Fruit fly (Drosophila melanogaster) whole organism, larva: ENCODE results near the gene Tbc1d8-9.

Source experiments
- noc ChIP-seq: fragments of 200-800 bp; sonication (Bioruptor generic); optimal IDR thresholded peaks from 3 replicates; lab custom pipeline; 2019; ENCODE audit warnings: missing biosample characterization, mild to moderate bottlenecking, missing genetic modification characterization, moderate library complexity

Gene Tbc1d8-9

dm6 chr3L:21343254-21344083 lies at the start of gene Tbc1d8-9, which contains the start of gene CG32436:
Gene Tbc1d8-9, minus strand, starts transcription at chr3L:21343716.
Gene CG32436, plus strand, starts transcription at chr3L:21344033.
- TF ChIP-seq noc (tag; lab: Kevin White, UChicago) = no peak

DNA sequence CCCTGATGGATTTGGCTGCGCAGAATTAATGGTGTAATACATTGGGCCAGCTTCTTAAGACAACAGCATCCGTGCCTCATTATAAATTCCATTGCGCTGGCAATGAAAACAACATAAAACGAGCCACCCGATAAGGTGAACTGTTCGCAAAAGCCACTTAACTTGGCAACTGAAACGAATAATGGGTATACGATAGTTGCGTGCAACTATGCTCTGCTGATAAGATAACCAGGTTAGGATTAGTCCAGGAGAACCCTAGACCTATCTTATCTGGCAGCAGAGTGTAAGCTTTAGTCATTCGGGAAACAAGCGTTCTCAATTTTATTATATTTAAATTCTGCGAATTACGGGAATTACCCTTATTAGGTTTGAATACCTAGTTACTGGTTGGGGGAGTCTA lies 46.9 kb upstream of the Tbc1d8-9 start:
- no peak for TF ChIP-seq noc (tag; lab: Kevin White, UChicago)

- no peak for TF ChIP-seq noc (tag; lab: Kevin White, UChicago)
Measured at dm6 chr3L:21389758-21390157, 46.2 kb upstream of the Tbc1d8-9 start.

DNA sequence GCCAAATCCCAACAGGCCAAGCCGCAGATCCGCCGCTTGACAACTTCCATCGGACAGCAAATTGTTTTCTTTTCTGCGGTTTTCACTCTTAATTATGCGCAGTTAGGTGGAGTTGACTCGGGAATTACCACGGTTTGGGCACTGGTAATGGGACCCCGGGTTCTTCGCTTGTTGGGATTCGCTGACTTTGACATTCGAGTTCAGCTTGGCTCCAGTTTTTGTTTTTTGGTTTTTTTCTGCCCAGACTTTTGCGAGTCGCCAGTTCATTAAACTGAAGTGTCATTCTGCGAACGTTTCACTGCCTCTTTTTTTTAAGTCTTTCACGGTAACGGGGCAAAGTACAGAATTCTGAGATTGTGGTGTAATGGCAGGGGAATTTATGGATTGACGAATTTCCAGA lies 45.3 kb upstream of the Tbc1d8-9 start:
- TF ChIP-seq noc (tag; lab: Kevin White, UChicago) = no peak

dm6 chr3L:21386917-21387316 lies 43.4 kb upstream of the Tbc1d8-9 start:
- no peak for TF ChIP-seq noc (tag; lab: Kevin White, UChicago)

DNA sequence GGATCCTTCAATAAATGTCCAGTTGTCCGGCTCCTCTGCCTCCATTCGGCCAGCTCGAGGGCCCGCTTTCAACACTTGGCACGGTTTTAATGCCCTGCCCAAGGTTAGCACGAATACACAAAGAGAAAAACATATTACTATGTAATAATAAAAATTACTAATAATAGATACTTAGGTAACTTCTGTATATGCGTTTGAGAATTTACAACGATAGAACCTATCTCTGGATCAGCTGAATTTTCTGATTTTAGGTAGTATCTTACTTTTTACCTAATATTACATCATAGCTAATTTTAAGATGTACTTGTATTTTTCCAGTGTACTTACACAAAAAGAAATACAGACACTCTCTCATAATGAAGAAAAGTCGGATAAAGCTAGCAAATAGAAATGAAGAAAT lies 42.2 kb upstream of the Tbc1d8-9 start:
- no peak for TF ChIP-seq noc (tag; lab: Kevin White, UChicago)

DNA sequence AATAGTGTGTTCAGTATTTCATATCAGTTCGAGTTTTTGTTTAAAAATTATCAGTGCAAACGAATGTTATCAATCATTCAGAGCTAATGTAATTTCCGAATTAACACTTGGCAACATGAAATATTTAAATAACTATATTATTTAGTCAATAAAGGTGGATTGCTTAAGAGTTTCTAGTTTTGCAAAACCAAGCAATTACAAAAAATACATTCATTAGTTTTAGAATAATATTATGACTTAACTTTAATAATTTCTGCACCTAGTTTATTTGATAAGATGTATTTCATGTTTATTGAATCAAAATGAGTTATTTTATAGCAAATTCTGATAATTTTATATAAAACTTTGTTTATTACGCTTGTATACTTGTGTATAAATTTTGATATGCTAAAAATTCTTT lies 39.9 kb upstream of the Tbc1d8-9 start:
- peak; percentile 75 for TF ChIP-seq noc (tag; lab: Kevin White, UChicago)

DNA sequence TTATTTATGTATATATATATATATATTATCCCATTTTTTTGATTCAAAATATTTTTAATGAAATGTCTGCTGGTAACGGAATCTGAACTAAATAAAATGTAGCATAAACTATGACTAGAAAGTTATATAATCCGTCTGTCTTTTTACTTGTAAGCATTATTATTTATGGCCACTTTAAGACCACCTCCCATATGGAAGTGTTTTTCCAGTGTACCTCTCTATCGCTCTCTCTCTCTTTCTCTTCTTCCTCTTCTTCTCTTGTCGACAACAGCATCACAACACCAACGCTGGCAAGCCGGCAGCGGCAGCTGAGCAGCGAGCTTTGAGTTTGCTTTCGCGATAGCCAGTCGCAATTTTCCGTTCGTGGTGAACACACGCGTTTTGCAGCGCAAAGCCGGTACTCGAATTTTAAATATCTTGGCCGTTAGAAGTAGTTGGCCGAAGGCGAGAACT lies 38.7 kb upstream of the Tbc1d8-9 start, which contains the start of gene rgn:
rgn (plus strand) TSS at position 344 of the 453 bp plus-strand sequence.
- peak; percentile 54 for TF ChIP-seq noc (tag; lab: Kevin White, UChicago)

DNA sequence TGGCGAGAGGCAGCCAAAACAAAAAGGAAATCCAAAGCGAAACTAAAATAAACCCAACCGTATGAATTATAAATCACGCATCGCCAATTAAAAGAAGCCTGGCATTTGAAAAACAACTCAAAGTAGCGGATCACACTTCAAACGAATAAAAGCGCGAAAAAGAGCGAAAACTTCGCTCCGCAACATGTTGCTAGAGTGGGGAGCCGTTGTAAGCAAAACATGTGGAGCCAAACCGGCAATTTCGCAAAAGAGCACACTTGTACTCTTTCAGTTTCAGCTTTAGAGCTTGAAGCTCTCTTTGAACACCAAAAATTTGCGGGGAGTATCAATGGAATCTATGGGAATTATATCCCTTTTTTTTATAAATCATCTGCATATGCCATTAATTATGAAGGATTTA lies 38.2 kb upstream of the Tbc1d8-9 start:
- no peak for TF ChIP-seq noc (tag; lab: Kevin White, UChicago)

DNA sequence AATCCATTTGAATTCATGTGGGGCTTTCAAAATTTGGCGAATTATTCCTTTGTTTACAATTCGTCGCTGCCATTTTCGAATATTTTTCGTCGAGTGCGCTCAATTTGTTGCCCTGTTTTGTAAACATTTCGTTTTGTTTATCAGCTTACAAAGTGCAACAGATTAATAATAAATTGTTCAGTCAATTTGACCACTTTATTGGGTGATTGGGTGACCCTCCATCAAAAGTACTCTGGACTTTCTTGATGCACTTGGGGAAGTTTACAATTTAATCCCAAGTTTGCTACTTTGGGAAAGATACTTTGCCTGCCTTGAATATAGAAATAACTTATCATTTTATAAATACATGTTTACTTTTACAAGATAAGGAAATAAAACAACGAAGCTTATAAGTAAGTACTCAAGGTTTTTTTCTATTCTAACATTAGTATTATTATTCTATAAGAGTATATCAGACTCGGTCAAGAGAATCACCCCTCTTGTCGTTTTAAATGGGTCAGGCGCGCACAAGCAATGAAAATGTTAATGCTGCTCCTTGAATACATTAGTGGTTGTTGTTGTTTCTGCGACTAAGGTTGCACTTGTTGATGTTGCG lies 37.2 kb upstream of the Tbc1d8-9 start:
- TF ChIP-seq noc (tag; lab: Kevin White, UChicago) = no peak

DNA sequence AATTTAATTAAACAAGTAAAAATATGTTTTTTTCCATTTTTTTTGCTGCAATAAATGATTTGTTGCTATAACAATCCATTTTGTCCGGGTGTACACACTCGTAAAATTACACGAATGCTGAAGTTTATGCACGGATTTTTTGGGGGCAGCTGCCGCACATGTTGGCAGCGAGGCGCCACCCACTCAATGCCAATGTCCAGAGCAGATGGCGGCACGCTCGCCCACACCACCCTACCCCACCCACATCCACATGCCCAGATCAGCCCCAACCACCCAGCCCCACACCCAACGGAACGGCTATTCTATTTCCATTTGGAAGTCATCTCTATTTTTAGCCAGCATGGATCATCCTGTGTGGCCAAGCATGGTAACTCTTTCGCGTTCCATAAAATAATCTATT lies 36.6 kb upstream of the Tbc1d8-9 start:
- no peak for TF ChIP-seq noc (tag; lab: Kevin White, UChicago)

DNA sequence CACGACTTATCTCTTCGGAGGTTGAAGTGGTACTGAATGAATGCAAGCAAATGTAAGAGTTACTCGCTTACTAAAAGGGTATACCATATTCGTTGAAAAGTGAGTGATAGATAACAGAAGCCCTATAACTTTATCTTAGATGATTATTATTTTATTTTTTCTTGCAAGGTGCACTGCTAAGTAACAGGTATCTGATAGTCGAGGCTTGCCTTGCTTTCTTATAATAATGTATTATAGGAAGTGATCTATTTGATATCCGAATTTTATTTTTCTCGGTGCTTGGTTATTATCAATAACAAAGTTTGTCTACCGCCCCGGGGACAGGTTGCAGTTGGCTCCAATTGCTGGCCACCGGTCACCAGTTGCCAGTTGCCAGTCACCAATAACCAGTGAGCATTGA lies 27.7 kb upstream of the Tbc1d8-9 start:
- TF ChIP-seq noc (tag; lab: Kevin White, UChicago) = no peak

DNA sequence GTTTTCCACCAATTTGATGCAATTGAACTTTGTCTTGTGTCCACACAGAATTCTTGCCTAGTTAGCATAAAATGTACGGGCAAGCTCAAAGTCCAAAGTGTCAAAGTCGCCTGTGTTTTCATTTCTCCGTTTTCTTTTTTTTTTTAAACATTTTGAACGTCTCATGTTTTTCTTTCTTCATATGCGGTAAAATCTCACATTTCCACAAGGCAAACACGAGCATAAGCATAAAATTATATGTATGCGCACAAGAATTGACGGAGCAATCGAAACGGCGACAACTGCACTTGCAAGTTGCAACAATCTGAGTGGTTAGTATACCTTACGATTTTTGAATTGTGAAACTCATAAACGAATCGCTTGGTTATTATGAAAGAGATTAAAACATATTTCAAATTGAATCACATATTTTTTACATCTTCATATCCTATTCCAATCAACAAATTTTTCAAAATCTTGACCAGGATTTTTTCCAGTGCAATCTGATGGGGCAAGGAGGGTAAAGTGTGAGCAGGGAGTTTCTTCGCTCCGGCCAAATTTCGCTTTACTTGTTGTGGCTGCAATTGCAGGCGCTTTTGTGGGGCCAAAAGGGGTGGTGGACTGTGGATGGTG lies 20.5 kb upstream of the Tbc1d8-9 start:
- TF ChIP-seq noc (tag; lab: Kevin White, UChicago) = no peak

DNA sequence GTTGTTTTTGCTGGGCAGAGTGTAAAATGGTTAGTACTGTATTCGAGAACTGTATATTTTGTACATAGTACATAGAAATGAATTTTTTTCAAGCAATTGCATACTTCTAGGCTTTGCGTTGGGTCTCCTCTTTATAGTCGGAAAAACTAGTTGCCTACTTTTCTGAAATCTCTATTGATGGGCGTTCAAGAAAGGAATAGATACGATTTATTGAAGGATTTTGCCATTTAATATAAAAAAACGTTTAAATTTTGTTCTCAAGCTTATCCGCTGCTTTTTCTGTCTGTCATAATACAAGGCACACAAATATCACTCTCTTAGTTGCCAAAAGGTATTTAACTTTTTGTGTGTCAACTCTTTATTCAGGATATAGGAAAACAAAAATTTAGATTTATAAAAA lies 16.4 kb upstream of the Tbc1d8-9 start, which contains the start of gene CG32440:
CG32440 (plus strand) TSS at position 301 of the 400 bp plus-strand sequence.
- no peak for TF ChIP-seq noc (tag; lab: Kevin White, UChicago)

DNA sequence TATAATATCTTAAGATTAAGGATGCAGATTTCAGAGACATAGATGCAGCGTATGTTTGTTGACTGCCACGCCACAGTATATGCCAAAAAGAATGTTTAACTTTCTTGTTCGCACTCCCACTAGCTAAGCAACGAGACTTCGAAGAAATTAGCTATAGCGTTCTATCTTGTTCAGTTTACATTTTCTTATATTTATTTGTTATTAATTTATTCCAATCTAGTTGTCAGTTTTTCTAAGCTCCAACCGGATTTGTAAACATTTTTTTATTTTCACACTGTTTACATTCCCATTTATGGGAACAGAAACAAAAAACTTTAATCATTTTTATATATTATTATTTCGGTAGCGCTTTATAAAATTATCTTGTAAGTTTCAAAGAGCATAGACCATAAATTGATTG lies 13.9 kb upstream of the Tbc1d8-9 start, which contains the start of gene CG32437:
CG32437 (plus strand) TSS at position 301 of the 400 bp plus-strand sequence.
- TF ChIP-seq noc (tag; lab: Kevin White, UChicago) = no peak

dm6 chr3L:21356395-21356794 lies 12.9 kb upstream of the Tbc1d8-9 start, which contains the start of gene CG12971:
Gene CG12971, minus strand, starts transcription at chr3L:21356495.
- no peak for TF ChIP-seq noc (tag; lab: Kevin White, UChicago)
